Worm (Caenorhabditis elegans) whole organism, young adult: Measurements from ENCODE around the gene F31F6.3.

Experiments used
- B0035.1 ChIP-seq: sonication (generic microtip); optimal IDR thresholded peaks from 2 replicates; lab custom pipeline; 2016; ENCODE audit warnings: missing genetic modification characterization, mild to moderate bottlenecking, missing compliant biosample characterization, missing genotype, missing genetic modification reagents
- D2030.7 ChIP-seq: fragments of 200-800 bp; sonication (Bioruptor generic); IDR thresholded peaks from 2 replicates; pipeline ENCODE4 v1.3.6; 2022; ENCODE audit warnings: missing genetic modification reagents, missing genetic modification characterization, missing compliant biosample characterization
- F22D6.2 ChIP-seq: sonication (generic microtip); optimal IDR thresholded peaks from 2 replicates; lab custom pipeline; 2016; ENCODE audit warnings: mild to moderate bottlenecking, missing genetic modification characterization, missing compliant biosample characterization
- F23B12.7 ChIP-seq: sonication (generic microtip); optimal IDR thresholded peaks from 2 replicates; lab custom pipeline; 2017; ENCODE audit warnings: missing genetic modification characterization, mild to moderate bottlenecking, missing compliant biosample characterization, antibody characterized with exemption, moderate library complexity; ENCODE audit not compliant: insufficient read depth
- F37B4.10 ChIP-seq: fragments of 200-800 bp; sonication (Bioruptor generic); IDR thresholded peaks from 2 replicates; pipeline ENCODE4 v1.3.6; 2022; ENCODE audit warnings: missing genetic modification characterization, missing compliant biosample characterization
- K11D2.4 ChIP-seq: fragments of 200-800 bp; sonication (Bioruptor generic); IDR thresholded peaks from 2 replicates; pipeline ENCODE4 v1.3.6; 2022; ENCODE audit warnings: missing genetic modification reagents, missing genetic modification characterization, missing compliant biosample characterization
- K12H6.12 ChIP-seq: fragments of 200-800 bp; sonication (Bioruptor generic); optimal IDR thresholded peaks from 2 replicates; lab custom pipeline; 2018; ENCODE audit warnings: mild to moderate bottlenecking, missing genetic modification characterization, missing compliant biosample characterization
- attf-3 ChIP-seq: fragments of 200-800 bp; sonication (Bioruptor generic); conservative IDR thresholded peaks from 2 replicates; pipeline ENCODE4 v1.3.6; 2022; ENCODE audit warnings: missing genetic modification reagents, missing genetic modification characterization, missing compliant biosample characterization
- attf-5 ChIP-seq: fragments of 200-800 bp; sonication (Bioruptor generic); optimal IDR thresholded peaks from 2 replicates; lab custom pipeline; 2018; ENCODE audit warnings: mild to moderate bottlenecking, missing genetic modification characterization, missing compliant biosample characterization
- bed-2 ChIP-seq: fragments of 200-800 bp; sonication (Bioruptor generic); IDR thresholded peaks from 2 replicates; pipeline ENCODE4 v1.3.6; 2022; ENCODE audit warnings: missing genetic modification reagents, missing genetic modification characterization, missing compliant biosample characterization
- cebp-1 ChIP-seq, 2 experiments: fragments of 200-800 bp in 1 of 2; sonication (Bioruptor generic) in 1 of 2; sonication (generic microtip) in 1 of 2; IDR thresholded peaks in 1 of 2; optimal IDR thresholded peaks in 1 of 2; 2 replicates each; pipeline versions ENCODE4 v1.3.6 to Lab custom; 2017 to 2022; ENCODE audit warnings: missing compliant biosample characterization in 2 of 2, missing genetic modification characterization in 2 of 2, mild to moderate bottlenecking in 1 of 2, missing genetic modification reagents in 1 of 2, moderate library complexity in 1 of 2
- ceh-100 ChIP-seq: fragments of 200-800 bp; sonication (Bioruptor generic); IDR thresholded peaks from 2 replicates; pipeline ENCODE4 v1.3.6; 2022; ENCODE audit warnings: missing genetic modification reagents, missing genetic modification characterization, missing compliant biosample characterization
- ceh-27 ChIP-seq: fragments of 200-800 bp; sonication (Bioruptor generic); optimal IDR thresholded peaks from 2 replicates; lab custom pipeline; 2018; ENCODE audit warnings: mild to moderate bottlenecking, missing genetic modification characterization, moderate library complexity, missing compliant biosample characterization
- ceh-40 ChIP-seq: fragments of 200-800 bp; sonication (Bioruptor generic); IDR thresholded peaks from 2 replicates; pipeline ENCODE4 v1.3.6; 2022; ENCODE audit warnings: missing genetic modification characterization, missing compliant biosample characterization
- chd-7 ChIP-seq: sonication (generic microtip); optimal IDR thresholded peaks from 2 replicates; lab custom pipeline; 2016; ENCODE audit warnings: mild to moderate bottlenecking, missing genetic modification characterization, moderate library complexity, missing compliant biosample characterization
- die-1 ChIP-seq: sonication (generic microtip); optimal IDR thresholded peaks from 2 replicates; lab custom pipeline; 2016; ENCODE audit warnings: missing genotype, mild to moderate bottlenecking, missing genetic modification characterization, missing compliant biosample characterization
- dpff-1 ChIP-seq: sonication (generic microtip); optimal IDR thresholded peaks from 2 replicates; lab custom pipeline; 2017; ENCODE audit warnings: mild to moderate bottlenecking, missing genetic modification characterization, missing compliant biosample characterization
- efl-1 ChIP-seq: fragments of 150-350 bp; optimal IDR thresholded peaks from 2 replicates; lab custom pipeline; 2014; ENCODE audit warnings: missing biosample characterization, missing genetic modification reagents, missing genetic modification characterization
- egl-44 ChIP-seq: fragments of 200-800 bp; sonication (Bioruptor generic); IDR thresholded peaks from 2 replicates; pipeline ENCODE4 v1.3.6; 2022; ENCODE audit warnings: missing genetic modification reagents, missing genetic modification characterization, missing compliant biosample characterization
- gei-17 ChIP-seq: fragments of 200-800 bp; sonication (Bioruptor generic); optimal IDR thresholded peaks from 2 replicates; lab custom pipeline; 2018; ENCODE audit warnings: mild to moderate bottlenecking, missing genetic modification characterization, missing compliant biosample characterization
- hlh-26 ChIP-seq: fragments of 200-800 bp; sonication (Bioruptor generic); conservative IDR thresholded peaks from 2 replicates; pipeline ENCODE4 v1.3.6; 2022; ENCODE audit warnings: missing genetic modification reagents, missing genetic modification characterization, missing compliant biosample characterization
- hmg-1.2 ChIP-seq: fragments of 200-800 bp; sonication (Bioruptor generic); IDR thresholded peaks from 2 replicates; pipeline ENCODE4 v1.3.6; 2022; ENCODE audit warnings: missing genetic modification reagents, missing genetic modification characterization, missing compliant biosample characterization
- let-526 ChIP-seq: fragments of 200-800 bp; sonication (Bioruptor generic); IDR thresholded peaks from 2 replicates; pipeline ENCODE4 v1.3.6; 2022; ENCODE audit warnings: missing genetic modification reagents, missing genetic modification characterization, missing compliant biosample characterization
- let-607 ChIP-seq, 2 experiments: fragments of 200-800 bp in 1 of 2; sonication (Bioruptor generic) in 1 of 2; sonication (generic microtip) in 1 of 2; optimal IDR thresholded peaks; 2 replicates each; lab custom pipeline; 2016 to 2018; ENCODE audit warnings: mild to moderate bottlenecking in 2 of 2, missing compliant biosample characterization in 2 of 2, missing genetic modification characterization in 2 of 2, moderate library complexity in 2 of 2, missing genotype in 1 of 2
- lin-26 ChIP-seq: fragments of 200-800 bp; sonication (Bioruptor generic); IDR thresholded peaks from 2 replicates; pipeline ENCODE4 v1.3.6; 2022; ENCODE audit warnings: missing genetic modification reagents, missing genetic modification characterization, missing compliant biosample characterization
- lin-40 ChIP-seq: sonication (generic microtip); optimal IDR thresholded peaks from 2 replicates; lab custom pipeline; 2016; ENCODE audit warnings: missing genetic modification characterization, mild to moderate bottlenecking, missing compliant biosample characterization, missing genotype, missing genetic modification reagents
- lir-1 ChIP-seq: fragments of 200-800 bp; sonication (Bioruptor generic); conservative IDR thresholded peaks from 2 replicates; pipeline ENCODE4 v1.3.6; 2022; ENCODE audit warnings: missing genetic modification reagents, missing genetic modification characterization, missing compliant biosample characterization
- madf-10 ChIP-seq: sonication (generic microtip); optimal IDR thresholded peaks from 2 replicates; lab custom pipeline; 2016; ENCODE audit warnings: mild to moderate bottlenecking, missing genetic modification characterization, missing compliant biosample characterization
- madf-3 ChIP-seq: fragments of 200-800 bp; sonication (Bioruptor generic); IDR thresholded peaks from 2 replicates; pipeline ENCODE4 v1.3.6; 2022; ENCODE audit warnings: missing genetic modification reagents, missing genetic modification characterization, missing compliant biosample characterization
- mcd-1 ChIP-seq: fragments of 200-800 bp; sonication (Bioruptor generic); IDR thresholded peaks from 2 replicates; pipeline ENCODE4 v1.3.6; 2022; ENCODE audit warnings: missing genetic modification reagents, missing genetic modification characterization, missing compliant biosample characterization
- nfya-1 ChIP-seq: sonication (generic microtip); optimal IDR thresholded peaks from 2 replicates; lab custom pipeline; 2017; ENCODE audit warnings: antibody characterized with exemption, missing compliant biosample characterization, missing genetic modification characterization, borderline replicate concordance; ENCODE audit not compliant: insufficient read depth
- nhr-80 ChIP-seq: sonication (generic microtip); optimal IDR thresholded peaks from 2 replicates; lab custom pipeline; 2016; ENCODE audit warnings: missing genetic modification characterization, missing compliant biosample characterization
- pbrm-1 ChIP-seq: fragments of 200-800 bp; sonication (Bioruptor generic); IDR thresholded peaks from 2 replicates; pipeline ENCODE4 v1.3.6; 2022; ENCODE audit warnings: missing genetic modification reagents, missing genetic modification characterization, missing compliant biosample characterization
- rcor-1 ChIP-seq: fragments of 200-800 bp; sonication (Bioruptor generic); IDR thresholded peaks from 2 replicates; pipeline ENCODE4 v1.3.6; 2022; ENCODE audit warnings: missing genetic modification reagents, missing genetic modification characterization, missing compliant biosample characterization
- repo-1 ChIP-seq: sonication (generic microtip); optimal IDR thresholded peaks from 2 replicates; lab custom pipeline; 2017; ENCODE audit warnings: mild to moderate bottlenecking, missing genetic modification characterization, missing compliant biosample characterization
- sdz-38 ChIP-seq: sonication (generic microtip); optimal IDR thresholded peaks from 2 replicates; lab custom pipeline; 2016; ENCODE audit warnings: missing genotype, missing genetic modification characterization, missing compliant biosample characterization
- snpc-4 ChIP-seq, 5 experiments: fragments of 150-350 bp in 1 of 5; sonication (generic microtip) in 4 of 5; optimal IDR thresholded peaks; 2 replicates each; lab custom pipeline; 2014 to 2018; ENCODE audit warnings: missing genetic modification characterization in 5 of 5, missing biosample characterization in 3 of 5, antibody characterized with exemption in 2 of 5, mild to moderate bottlenecking in 2 of 5, missing compliant biosample characterization in 2 of 5, missing genotype in 2 of 5, moderate library complexity in 2 of 5, missing genetic modification reagents in 1 of 5
- tbp1 ChIP-seq: fragments of 200-800 bp; sonication (Bioruptor generic); optimal IDR thresholded peaks from 2 replicates; lab custom pipeline; 2018; ENCODE audit warnings: mild to moderate bottlenecking, missing genetic modification characterization, missing compliant biosample characterization
- tbx-9 ChIP-seq: sonication (generic microtip); optimal IDR thresholded peaks from 2 replicates; lab custom pipeline; 2016; ENCODE audit warnings: borderline replicate concordance, missing genetic modification characterization, inconsistent platforms, missing compliant biosample characterization
- ztf-18 ChIP-seq: sonication (generic microtip); optimal IDR thresholded peaks from 2 replicates; lab custom pipeline; 2016; ENCODE audit warnings: missing genotype, mild to moderate bottlenecking, missing genetic modification characterization, missing compliant biosample characterization
- ztf-26 ChIP-seq: sonication (generic microtip); optimal IDR thresholded peaks from 2 replicates; lab custom pipeline; 2017; ENCODE audit warnings: missing genetic modification characterization, missing compliant biosample characterization
- ztf-28 ChIP-seq: fragments of 200-800 bp; sonication (Bioruptor generic); IDR thresholded peaks from 2 replicates; pipeline ENCODE4 v1.3.6; 2022; ENCODE audit warnings: missing genetic modification reagents, missing genetic modification characterization, missing compliant biosample characterization

Gene F31F6.3

DNA sequence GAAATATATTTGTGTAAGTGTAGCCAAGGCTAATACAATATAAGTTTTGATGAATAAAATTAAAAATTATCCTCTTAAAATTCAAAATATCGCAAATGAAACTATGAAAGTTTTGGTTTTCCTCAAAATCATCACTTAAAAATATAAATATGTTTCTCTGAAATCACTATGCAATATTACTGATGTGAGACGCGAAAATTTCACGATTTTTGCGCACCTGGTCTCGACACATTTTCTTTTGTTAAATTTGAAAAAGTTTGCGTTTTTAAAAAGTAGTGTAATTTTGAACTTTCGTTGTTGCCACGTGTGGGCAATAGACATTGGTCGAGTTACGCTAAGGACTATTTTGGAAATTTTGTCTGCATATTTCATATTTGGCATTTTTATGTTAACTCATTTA lies 43.9 kb downstream of the F31F6.3 start:
- TF ChIP-seq hlh-26 (GFP tag; lab: Robert Waterston, UW) (no peak), dpff-1 (tag; lab: Kevin White, UChicago) (no peak), B0035.1 (tag; lab: Kevin White, UChicago) (no peak), ztf-28 (GFP tag; lab: Robert Waterston, UW) (no peak), F22D6.2 (tag; lab: Kevin White, UChicago) (no peak), repo-1 (tag; lab: Kevin White, UChicago) (no peak), chd-7 (no peak), F37B4.10 (no peak), let-526 (no peak), sdz-38 (tag; lab: Kevin White, UChicago) (no peak), nfya-1 (tag; lab: Kevin White, UChicago) (no peak), ceh-40 (GFP tag; lab: Robert Waterston, UW) (no peak), bed-2 (no peak)
- TF ChIP-seq, all 124 proteins: peak for 0

DNA sequence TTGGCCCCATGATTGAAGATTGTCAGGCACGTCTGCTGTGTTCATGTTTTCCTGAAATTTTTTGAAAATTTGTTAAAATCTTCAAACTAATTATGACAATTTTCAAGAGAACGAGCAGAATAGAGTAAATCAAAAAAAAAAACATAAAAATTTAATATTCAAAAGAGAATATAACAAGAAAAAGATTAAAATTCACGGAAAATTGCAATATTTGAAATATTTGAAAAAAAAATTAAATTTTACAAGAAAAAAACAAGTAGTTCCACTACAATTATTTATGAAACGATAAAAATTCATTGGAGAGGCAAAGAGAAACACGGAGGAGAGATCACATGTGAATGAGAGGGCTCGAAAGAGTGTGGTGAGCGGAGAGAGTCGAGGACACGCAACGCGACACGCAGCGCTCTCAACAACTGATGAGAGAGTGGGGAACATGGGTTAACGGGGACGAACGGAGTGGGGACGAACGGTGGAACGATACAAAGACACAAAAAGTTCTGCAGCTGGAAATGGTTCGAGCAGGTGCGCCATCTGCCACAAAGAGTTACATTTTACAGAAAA lies 48.1 kb downstream of the F31F6.3 start, which contains the start of gene mbk-1:
Gene mbk-1, minus strand, starts transcription at position 51 of the 561 bp plus-strand sequence.
- TF ChIP-seq madf-3 (GFP tag; lab: Robert Waterston, UW) (peak; percentile 87), die-1 (peak; percentile 4), let-526 (no peak), hmg-1.2 (peak; percentile 88), ztf-26 (tag; lab: Kevin White, UChicago) (peak; percentile 6), lin-26 (GFP tag; lab: Robert Waterston, UW) (peak; percentile 57; the same call in 1 of the 2 replicates), D2030.7 (GFP tag; lab: Robert Waterston, UW) (no peak), ceh-27 (peak; percentile 81), K11D2.4 (GFP tag; lab: Robert Waterston, UW) (0 out of 2 replicates have a peak, but pooled peaks have one; percentile 23), lir-1 (GFP tag; lab: Robert Waterston, UW) (0 out of 2 replicates have a peak, but pooled peaks have one; percentile 54), ztf-18 (tag; lab: Kevin White, UChicago) (peak; percentile 1), rcor-1 (GFP tag; lab: Robert Waterston, UW) (no peak), mcd-1 (GFP tag; lab: Robert Waterston, UW) (peak; percentile 35; the same call in 1 of the 2 replicates), efl-1 (GFP tag; lab: Kevin White, UChicago) (no peak), tbx-9 (tag; lab: Kevin White, UChicago) (no peak), cebp-1 (GFP tag; IDR thresholded peaks at IDR 0.05; lab: Robert Waterston, UW) (no peak), cebp-1 (tag; optimal IDR thresholded peaks at IDR 0.05; lab: Kevin White, UChicago) (peak; percentile 73), ceh-100 (GFP tag; lab: Robert Waterston, UW) (no peak), egl-44 (no peak), K12H6.12 (peak; percentile 29), let-607 (tag; optimal IDR thresholded peaks at IDR 0.05; lab: Kevin White, UChicago) (peak in 1 of 2 experiments; percentile 49), lin-40 (peak; percentile 60), tbp1 (GFP tag; lab: Kevin White, UChicago) (no peak), attf-3 (GFP tag; lab: Robert Waterston, UW) (no peak), snpc-4 (GFP tag; optimal IDR thresholded peaks at IDR 0.05; lab: Kevin White, UChicago) (no peak), snpc-4 (tag; optimal IDR thresholded peaks at IDR 0.05; lab: Kevin White, UChicago) (peak in 3 of 4 experiments; percentile 31 to 40 (median 35)), nhr-80 (tag; lab: Kevin White, UChicago) (peak; percentile 81), pbrm-1 (GFP tag; lab: Robert Waterston, UW) (no peak), gei-17 (GFP tag; lab: Kevin White, UChicago) (peak; percentile 16), attf-5 (GFP tag; lab: Kevin White, UChicago) (peak; percentile 58), repo-1 (tag; lab: Kevin White, UChicago) (no peak), F23B12.7 (tag; lab: Kevin White, UChicago) (no peak), madf-10 (tag; lab: Kevin White, UChicago) (peak; percentile 41)
